Fruit fly (Drosophila melanogaster) whole organism, embryonic: ENCODE results near the gene dikar.
A peak's percentile ranks its signal among the peaks of the same experiment; 100 is the strongest.

Experiments used
- CG10565 ChIP-seq: fragments of 200-800 bp; sonication (Bioruptor generic); optimal IDR thresholded peaks from 3 replicates; lab custom pipeline; 2016; ENCODE audit warnings: missing biosample characterization, mild to moderate bottlenecking, missing genetic modification characterization
- CG1603 ChIP-seq: fragments of 200-800 bp; sonication (Bioruptor generic); optimal IDR thresholded peaks from 2 replicates; lab custom pipeline; 2019; ENCODE audit warnings: missing biosample characterization, mild to moderate bottlenecking, missing genetic modification characterization, moderate library complexity
- CG17359 ChIP-seq: fragments of 200-800 bp; sonication (Bioruptor generic); optimal IDR thresholded peaks from 3 replicates; lab custom pipeline; 2018; ENCODE audit warnings: missing biosample characterization, mild to moderate bottlenecking, missing genetic modification characterization, moderate library complexity
- CG17612 ChIP-seq: fragments of 200-800 bp; sonication (Bioruptor generic); IDR thresholded peaks from 2 replicates; pipeline ENCODE4 v1.3.6; 2022; ENCODE audit warnings: missing biosample characterization, missing genetic modification characterization
- CG1792 ChIP-seq: fragments of 200-800 bp; sonication (Bioruptor generic); optimal IDR thresholded peaks from 2 replicates; lab custom pipeline; 2016; ENCODE audit warnings: missing biosample characterization, missing genetic modification characterization
- CG18764 ChIP-seq: fragments of 200-800 bp; sonication (Bioruptor generic); optimal IDR thresholded peaks from 3 replicates; lab custom pipeline; 2016; ENCODE audit warnings: missing biosample characterization, missing genetic modification characterization
- CG2199 ChIP-seq: fragments of 200-800 bp; sonication (Bioruptor generic); IDR thresholded peaks from 3 replicates; pipeline ENCODE4 v1.3.6; 2022; ENCODE audit warnings: missing biosample characterization, missing genetic modification characterization
- CG3281 ChIP-seq: fragments of 200-800 bp; sonication (Bioruptor generic); optimal IDR thresholded peaks from 3 replicates; lab custom pipeline; 2017; ENCODE audit warnings: missing biosample characterization, mild to moderate bottlenecking, missing genetic modification characterization
- CG33557 ChIP-seq: fragments of 200-800 bp; sonication (Bioruptor generic); optimal IDR thresholded peaks from 2 replicates; lab custom pipeline; 2019; ENCODE audit warnings: missing biosample characterization, mild to moderate bottlenecking, missing genetic modification characterization, moderate library complexity
- CG43689 ChIP-seq: fragments of 200-800 bp; sonication (Bioruptor generic); IDR thresholded peaks from 2 replicates; pipeline ENCODE4 v1.3.6; 2022; ENCODE audit warnings: missing biosample characterization, missing genetic modification characterization
- CG4707 ChIP-seq: fragments of 200-800 bp; sonication (Bioruptor generic); optimal IDR thresholded peaks from 2 replicates; lab custom pipeline; 2018; ENCODE audit warnings: missing biosample characterization, mild to moderate bottlenecking, missing genetic modification characterization, moderate library complexity
- CG6683 ChIP-seq: fragments of 200-800 bp; sonication (Bioruptor generic); optimal IDR thresholded peaks from 2 replicates; lab custom pipeline; 2017; ENCODE audit warnings: missing biosample characterization, mild to moderate bottlenecking, missing genetic modification characterization, missing genetic modification reagents
- CG7271 ChIP-seq: fragments of 200-800 bp; sonication (Bioruptor generic); optimal IDR thresholded peaks from 2 replicates; lab custom pipeline; 2018; ENCODE audit warnings: missing biosample characterization, mild to moderate bottlenecking, missing genetic modification characterization, moderate library complexity
- CG7786 ChIP-seq: fragments of 200-800 bp; sonication (Bioruptor generic); optimal IDR thresholded peaks from 2 replicates; lab custom pipeline; 2016; ENCODE audit warnings: missing biosample characterization, missing genetic modification characterization
- CG7928 ChIP-seq: fragments of 200-800 bp; sonication (Bioruptor generic); optimal IDR thresholded peaks from 2 replicates; lab custom pipeline; 2017; ENCODE audit warnings: missing biosample characterization, mild to moderate bottlenecking, missing genetic modification characterization
- CG9876 ChIP-seq: fragments of 200-800 bp; sonication (Bioruptor generic); optimal IDR thresholded peaks from 2 replicates; lab custom pipeline; 2016; ENCODE audit warnings: missing biosample characterization, missing genetic modification characterization
- D ChIP-seq, 2 experiments: fragments of 200-800 bp in 1 of 2; fragments of >200 bp in 1 of 2; sonication (Bioruptor generic) in 1 of 2; optimal IDR thresholded peaks; 2 replicates in 1 of 2; 3 replicates in 1 of 2; lab custom pipeline; 2017; ENCODE audit warnings: mild to moderate bottlenecking in 1 of 2, missing biosample characterization in 1 of 2, missing genetic modification characterization in 1 of 2, missing genetic modification reagents in 1 of 2
- Dip3 ChIP-seq: fragments of 200-800 bp; sonication (Bioruptor generic); optimal IDR thresholded peaks from 3 replicates; lab custom pipeline; 2016; ENCODE audit warnings: missing biosample characterization, missing genetic modification characterization
- Fer3 ChIP-seq: fragments of 200-800 bp; sonication (Bioruptor generic); optimal IDR thresholded peaks from 2 replicates; lab custom pipeline; 2018; ENCODE audit warnings: missing biosample characterization, mild to moderate bottlenecking, missing genetic modification characterization, moderate library complexity
- Gsc ChIP-seq: fragments of 200-800 bp; sonication (Bioruptor generic); IDR thresholded peaks from 2 replicates; pipeline ENCODE4 v1.3.6; 2022; ENCODE audit warnings: missing biosample characterization, missing genetic modification characterization
- H2.0 ChIP-seq: fragments of 200-800 bp; sonication (Bioruptor generic); IDR thresholded peaks from 2 replicates; pipeline ENCODE4 v1.3.6; 2022; ENCODE audit warnings: missing biosample characterization, missing genetic modification characterization
- Hmr ChIP-seq: fragments of 200-800 bp; sonication (Bioruptor generic); optimal IDR thresholded peaks from 3 replicates; lab custom pipeline; 2017; ENCODE audit warnings: mild to moderate bottlenecking, missing biosample characterization, missing genetic modification reagents, missing genetic modification characterization
- Hmx ChIP-seq: fragments of 200-800 bp; sonication (Bioruptor generic); optimal IDR thresholded peaks from 2 replicates; lab custom pipeline; 2016; ENCODE audit warnings: missing biosample characterization, missing genetic modification characterization
- Hr51 ChIP-seq, 2 experiments: fragments of 200-800 bp; sonication (Bioruptor generic); optimal IDR thresholded peaks; 2 replicates in 1 of 2; 3 replicates in 1 of 2; lab custom pipeline; 2016 to 2018; ENCODE audit warnings: missing biosample characterization in 2 of 2, missing genetic modification characterization in 2 of 2, mild to moderate bottlenecking in 1 of 2, moderate library complexity in 1 of 2
- Hsf ChIP-seq: fragments of 200-800 bp; sonication (Bioruptor generic); optimal IDR thresholded peaks from 3 replicates; lab custom pipeline; 2016; ENCODE audit warnings: missing biosample characterization, missing genetic modification characterization
- Jarid2 ChIP-seq: fragments of 200-800 bp; sonication (Bioruptor generic); optimal IDR thresholded peaks from 3 replicates; lab custom pipeline; 2017; ENCODE audit warnings: mild to moderate bottlenecking, missing biosample characterization, missing genetic modification reagents, missing genetic modification characterization
- Lpt ChIP-seq: fragments of >200 bp; optimal IDR thresholded peaks from 2 replicates; lab custom pipeline; 2018; ENCODE audit warnings: missing biosample characterization, missing genetic modification characterization
- Side ChIP-seq: fragments of 200-800 bp; sonication (Bioruptor generic); optimal IDR thresholded peaks from 2 replicates; lab custom pipeline; 2016; ENCODE audit warnings: missing biosample characterization, missing genetic modification characterization
- Sry-β ChIP-seq: fragments of 200-800 bp; sonication (Bioruptor generic); optimal IDR thresholded peaks from 2 replicates; lab custom pipeline; 2018; ENCODE audit warnings: missing biosample characterization, mild to moderate bottlenecking, missing genetic modification characterization, moderate library complexity
- Taf1 ChIP-seq: fragments of 200-800 bp; sonication (Bioruptor generic); IDR thresholded peaks from 2 replicates; pipeline ENCODE4 v1.3.6; 2022; ENCODE audit warnings: missing biosample characterization, missing genetic modification characterization
- al ChIP-seq: fragments of 200-800 bp; sonication (Bioruptor generic); IDR thresholded peaks from 2 replicates; pipeline ENCODE4 v1.3.6; 2022; ENCODE audit warnings: missing biosample characterization, missing genetic modification characterization
- ase ChIP-seq: fragments of 200-800 bp; sonication (Bioruptor generic); IDR thresholded peaks from 3 replicates; pipeline ENCODE4 v1.3.6; 2022; ENCODE audit warnings: missing biosample characterization, missing genetic modification characterization
- bab2 ChIP-seq: fragments of 200-800 bp; sonication (Bioruptor generic); optimal IDR thresholded peaks from 2 replicates; lab custom pipeline; 2016; ENCODE audit warnings: missing biosample characterization, missing genetic modification characterization
- bbx ChIP-seq: fragments of 200-800 bp; sonication (Bioruptor generic); IDR thresholded peaks from 2 replicates; pipeline ENCODE4 v1.3.6; 2022; ENCODE audit warnings: missing biosample characterization, missing genetic modification characterization; ENCODE audit not compliant: partially characterized antibody
- corto ChIP-seq: fragments of 200-800 bp; sonication (Bioruptor generic); optimal IDR thresholded peaks from 2 replicates; lab custom pipeline; 2016; ENCODE audit warnings: missing biosample characterization, mild to moderate bottlenecking, missing genetic modification characterization, moderate library complexity
- da ChIP-seq: fragments of 200-800 bp; sonication (Bioruptor generic); optimal IDR thresholded peaks from 2 replicates; lab custom pipeline; 2016; ENCODE audit warnings: missing biosample characterization, missing genetic modification characterization
- kah ChIP-seq: fragments of 200-800 bp; sonication (Bioruptor generic); optimal IDR thresholded peaks from 2 replicates; lab custom pipeline; 2018; ENCODE audit warnings: missing biosample characterization, mild to moderate bottlenecking, missing genetic modification characterization
- mam ChIP-seq: fragments of 200-800 bp; sonication (Bioruptor generic); optimal IDR thresholded peaks from 3 replicates; lab custom pipeline; 2016; ENCODE audit warnings: missing biosample characterization, missing genetic modification characterization
- pfk ChIP-seq: fragments of 200-800 bp; sonication (Bioruptor generic); optimal IDR thresholded peaks from 2 replicates; lab custom pipeline; 2018; ENCODE audit warnings: missing biosample characterization, mild to moderate bottlenecking, missing genetic modification characterization, moderate library complexity
- scrt ChIP-seq: fragments of 200-800 bp; sonication (Bioruptor generic); optimal IDR thresholded peaks from 2 replicates; lab custom pipeline; 2018; ENCODE audit warnings: missing biosample characterization, mild to moderate bottlenecking, missing genetic modification characterization, moderate library complexity
- tin ChIP-seq: fragments of 200-800 bp; sonication (Bioruptor generic); optimal IDR thresholded peaks from 3 replicates; lab custom pipeline; 2016; ENCODE audit warnings: missing biosample characterization, missing genetic modification characterization
- tll ChIP-seq, 2 experiments: fragments of 200-800 bp in 1 of 2; fragments of >200 bp in 1 of 2; sonication (Bioruptor generic) in 1 of 2; optimal IDR thresholded peaks; 2 replicates each; lab custom pipeline; 2017 to 2019; ENCODE audit warnings: missing biosample characterization in 2 of 2, missing genetic modification characterization in 2 of 2, mild to moderate bottlenecking in 1 of 2, moderate library complexity in 1 of 2
- tx ChIP-seq: fragments of 200-800 bp; sonication (Bioruptor generic); optimal IDR thresholded peaks from 2 replicates; lab custom pipeline; 2016; ENCODE audit warnings: missing biosample characterization, missing genetic modification characterization
- zen ChIP-seq: fragments of 200-800 bp; sonication (Bioruptor generic); optimal IDR thresholded peaks from 3 replicates; lab custom pipeline; 2018; ENCODE audit warnings: missing biosample characterization, mild to moderate bottlenecking, missing genetic modification characterization, moderate library complexity
- zen2 ChIP-seq: fragments of 200-800 bp; sonication (Bioruptor generic); IDR thresholded peaks from 3 replicates; pipeline ENCODE4 v1.3.6; 2022; ENCODE audit warnings: missing biosample characterization, missing genetic modification characterization; ENCODE audit not compliant: partially characterized antibody

The dikar gene

DNA sequence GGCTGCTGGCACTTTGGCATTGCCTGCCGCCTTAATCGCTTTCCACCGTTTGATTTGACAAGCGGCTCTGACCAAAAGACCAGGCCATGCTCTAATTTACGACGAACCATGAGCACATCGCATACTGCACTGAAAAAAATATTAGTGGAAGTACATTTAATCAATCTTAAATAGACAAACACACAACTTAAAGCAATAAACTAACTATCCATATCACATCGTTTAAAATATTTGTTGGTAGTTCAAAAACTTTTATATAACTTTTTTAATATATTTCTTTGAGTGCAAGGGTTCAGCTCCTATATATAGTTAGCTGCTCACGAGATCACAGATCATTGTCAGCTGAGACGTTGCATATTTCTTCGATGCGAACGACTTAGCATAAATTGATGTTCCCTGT is 37.1 kb downstream of the dikar start (continued):
- peak; percentile 31 for TF ChIP-seq Hsf (GFP tag; lab: Kevin White, UChicago)
- TF ChIP-seq Dip3 (GFP tag; lab: Kevin White, UChicago) = no peak
- peak; percentile 51 for TF ChIP-seq zen
- TF ChIP-seq Taf1 (GFP tag; lab: Robert Waterston, UW) = no peak
- TF ChIP-seq tin (GFP tag; lab: Kevin White, UChicago) = peak; percentile 58
- TF ChIP-seq Lpt (GFP tag; lab: Kevin White, UChicago) = no peak
- no peak for TF ChIP-seq tll (GFP tag; optimal IDR thresholded peaks at IDR 0.05; lab: Kevin White, UChicago)
- TF ChIP-seq CG17359 = peak; percentile 85
- no peak for TF ChIP-seq zen2 (GFP tag; lab: Robert Waterston, UW)
- TF ChIP-seq CG7928 (GFP tag; lab: Kevin White, UChicago) = no peak
- no peak for TF ChIP-seq pfk (GFP tag; lab: Kevin White, UChicago)
- no peak for TF ChIP-seq CG9876
- peak; percentile 61 for TF ChIP-seq kah (GFP tag; lab: Kevin White, UChicago)
- no peak for TF ChIP-seq CG33557
- no peak for TF ChIP-seq corto (GFP tag; lab: Kevin White, UChicago)
- peak; percentile 51 for TF ChIP-seq bab2
- TF ChIP-seq al = no peak
- no peak for TF ChIP-seq da (GFP tag; lab: Kevin White, UChicago)
- no peak for TF ChIP-seq CG6683
- TF ChIP-seq H2.0 = peak; percentile 60
- TF ChIP-seq Fer3 (tag; lab: Kevin White, UChicago) = peak; percentile 60
- TF ChIP-seq Jarid2 (GFP tag; lab: Kevin White, UChicago) = no peak
- TF ChIP-seq ase = peak; percentile 45; the same call in 1 of the 3 replicates
- TF ChIP-seq CG1792 (GFP tag; lab: Kevin White, UChicago) = no peak
- 0 out of 3 replicates have a peak, but pooled peaks have one; percentile 45 for TF ChIP-seq CG2199 (GFP tag; lab: Robert Waterston, UW)
- peak in 1 of 2 experiments; percentile 86 for TF ChIP-seq Hr51 (GFP tag; optimal IDR thresholded peaks at IDR 0.05; lab: Kevin White, UChicago)
- TF ChIP-seq CG1603 = peak; percentile 47
- TF ChIP-seq tx (GFP tag; lab: Kevin White, UChicago) = no peak
- peak; percentile 23 for TF ChIP-seq CG4707 (GFP tag; lab: Kevin White, UChicago)
- TF ChIP-seq CG10565 (GFP tag; lab: Kevin White, UChicago) = no peak
- TF ChIP-seq bbx (GFP tag; lab: Robert Waterston, UW) = no peak
- TF ChIP-seq CG3281 (GFP tag; lab: Kevin White, UChicago) = peak; percentile 13
- no peak; the same call in 1 of the 2 replicates for TF ChIP-seq CG43689 (GFP tag; lab: Robert Waterston, UW)
- no peak for TF ChIP-seq CG17612 (GFP tag; lab: Robert Waterston, UW)
- no peak for TF ChIP-seq mam (GFP tag; lab: Kevin White, UChicago)
- no peak for TF ChIP-seq CG7271 (tag; lab: Kevin White, UChicago)
- TF ChIP-seq CG7786 = no peak
- no peak for TF ChIP-seq Hmr (GFP tag; lab: Kevin White, UChicago)
- TF ChIP-seq Side (GFP tag; lab: Kevin White, UChicago) = peak; percentile 4
- no peak for TF ChIP-seq CG18764 (GFP tag; lab: Kevin White, UChicago)
- TF ChIP-seq Sry-β (GFP tag; lab: Kevin White, UChicago) = no peak
- no peak for TF ChIP-seq D (optimal IDR thresholded peaks at IDR 0.05; lab: Kevin White, UChicago)
- peak; percentile 48 for TF ChIP-seq D (GFP tag; optimal IDR thresholded peaks at IDR 0.05; lab: Kevin White, UChicago)
- TF ChIP-seq Gsc (GFP tag; lab: Robert Waterston, UW) = no peak
- peak; percentile 48 for TF ChIP-seq scrt (GFP tag; lab: Kevin White, UChicago)
- TF ChIP-seq Hmx = no peak
